Fruit fly (Drosophila melanogaster): ENCODE measurements around the gene CG4911.

The CG4911 gene

dm6 chr3L:9025680-9026079 lies 46.9 kb downstream of the CG4911 start (continued):
- TF ChIP-seq CG18262 (tag; optimal IDR thresholded peaks at IDR 0.05) (peak; percentile 86), tup (GFP tag; optimal IDR thresholded peaks at IDR 0.05) (peak; percentile 60), CG1529 (GFP tag; optimal IDR thresholded peaks at IDR 0.05) (peak; percentile 74), CG10431 (GFP tag; optimal IDR thresholded peaks at IDR 0.05) (peak; percentile 28), knrl (GFP tag; IDR thresholded peaks at IDR 0.05; ENCODE audit: partially characterized antibody) (no peak), HLH3B (GFP tag; IDR thresholded peaks at IDR 0.05) (peak; percentile 94), H2.0 (GFP tag; IDR thresholded peaks at IDR 0.05) (peak; percentile 89), aop (GFP tag; IDR thresholded peaks at IDR 0.05) (peak; percentile 66; the same call in 1 of the 2 replicates), Optix (GFP tag; IDR thresholded peaks at IDR 0.05) (peak; percentile 75), sr (GFP tag; IDR thresholded peaks at IDR 0.05) (peak; percentile 65; the same call in 2 of the 3 replicates), gce (GFP tag; IDR thresholded peaks at IDR 0.05) (peak; percentile 78), da (GFP tag; optimal IDR thresholded peaks at IDR 0.05) (peak; percentile 41), eyg (GFP tag; optimal IDR thresholded peaks at IDR 0.05) (peak; percentile 62), exex (tag; optimal IDR thresholded peaks at IDR 0.05) (peak; percentile 15), CG18011 (GFP tag; optimal IDR thresholded peaks at IDR 0.05) (peak; percentile 2), vvl (GFP tag; IDR thresholded peaks at IDR 0.05) (peak; percentile 95), Doc2 (GFP tag; IDR thresholded peaks at IDR 0.05) (peak; percentile 87), nmo (GFP tag; optimal IDR thresholded peaks at IDR 0.05) (peak; percentile 89), jigr1 (GFP tag; IDR thresholded peaks at IDR 0.05) (peak; percentile 81; the same call in 2 of the 3 replicates), Nf-YC (tag; optimal IDR thresholded peaks at IDR 0.05) (peak; percentile 26), Fer3 (tag; optimal IDR thresholded peaks at IDR 0.05) (peak; percentile 79), tgo (GFP tag; IDR thresholded peaks at IDR 0.05) (peak; percentile 90), CG17186 (GFP tag; optimal IDR thresholded peaks at IDR 0.05) (no peak), Sry-δ (GFP tag; optimal IDR thresholded peaks at IDR 0.05) (peak; percentile 37), esg (GFP tag; conservative IDR thresholded peaks at IDR 0.05) (peak; percentile 91), CG9215 (GFP tag; IDR thresholded peaks at IDR 0.05) (peak; percentile 75), CG17802 (tag; optimal IDR thresholded peaks at IDR 0.05) (peak; percentile 43), CG10565 (GFP tag; optimal IDR thresholded peaks at IDR 0.05) (peak; percentile 20), CG32772 (GFP tag; IDR thresholded peaks at IDR 0.05) (peak; percentile 90), CTCF (GFP tag; optimal IDR thresholded peaks at IDR 0.05) (peak; percentile 12), D19A (tag; optimal IDR thresholded peaks at IDR 0.05) (peak; percentile 76), Dll (GFP tag; IDR thresholded peaks at IDR 0.05; ENCODE audit: partially characterized antibody) (no peak), CG10147 (GFP tag; optimal IDR thresholded peaks at IDR 0.05) (peak; percentile 60), Trl (optimal IDR thresholded peaks at IDR 0.05) (no peak), Trl (GFP tag; optimal IDR thresholded peaks at IDR 0.05) (peak; percentile 76), CHES-1-like (GFP tag; optimal IDR thresholded peaks at IDR 0.05) (peak; percentile 70), NC2β (GFP tag; optimal IDR thresholded peaks at IDR 0.05) (peak; percentile 65), dan (GFP tag; IDR thresholded peaks at IDR 0.05) (peak; percentile 67), CG6765 (GFP tag; optimal IDR thresholded peaks at IDR 0.05) (peak; percentile 39), peb (GFP tag; IDR thresholded peaks at IDR 0.05) (peak; percentile 90), lbe (GFP tag; optimal IDR thresholded peaks at IDR 0.05) (no peak), CG7357 (GFP tag; IDR thresholded peaks at IDR 0.05) (peak; percentile 70), CG4282 (GFP tag; optimal IDR thresholded peaks at IDR 0.05) (peak; percentile 45), CG12744 (GFP tag; optimal IDR thresholded peaks at IDR 0.05) (peak; percentile 65), crc (GFP tag; optimal IDR thresholded peaks at IDR 0.05) (peak; percentile 71), zfh1 (GFP tag; IDR thresholded peaks at IDR 0.05) (peak; percentile 94), E2f1 (GFP tag; IDR thresholded peaks at IDR 0.05) (peak; percentile 80), Max (GFP tag; optimal IDR thresholded peaks at IDR 0.05) (peak; percentile 73), D19B (GFP tag; optimal IDR thresholded peaks at IDR 0.05) (peak; percentile 48), CG4424 (GFP tag; optimal IDR thresholded peaks at IDR 0.05) (peak; percentile 86), Side (GFP tag; optimal IDR thresholded peaks at IDR 0.05) (peak; percentile 78), CG8388 (GFP tag; optimal IDR thresholded peaks at IDR 0.05) (peak; percentile 83), CG7271 (tag; optimal IDR thresholded peaks at IDR 0.05) (peak; percentile 22)
